Worm (Caenorhabditis elegans) whole organism, late embryonic: Measurements from ENCODE around the gene fox-1.

Experiments
- C08G9.2 ChIP-seq: sonication (generic microtip); optimal IDR thresholded peaks from 2 replicates; lab custom pipeline; 2016; ENCODE audit warnings: mild to moderate bottlenecking, missing genetic modification characterization, moderate library complexity, missing compliant biosample characterization
- C38D4.7 ChIP-seq: fragments of 200-800 bp; sonication (Bioruptor generic); optimal IDR thresholded peaks from 2 replicates; lab custom pipeline; 2018; ENCODE audit warnings: mild to moderate bottlenecking, missing genetic modification characterization, moderate library complexity, missing compliant biosample characterization
- K02D7.2 ChIP-seq: sonication (generic microtip); optimal IDR thresholded peaks from 2 replicates; lab custom pipeline; 2017; ENCODE audit warnings: mild to moderate bottlenecking, missing genetic modification characterization, missing compliant biosample characterization
- T23F11.4 ChIP-seq: fragments of 200-800 bp; sonication (Bioruptor generic); optimal IDR thresholded peaks from 2 replicates; lab custom pipeline; 2018; ENCODE audit warnings: mild to moderate bottlenecking, missing genetic modification characterization, missing compliant biosample characterization
- Y22D7AL.16 ChIP-seq: sonication (generic microtip); optimal IDR thresholded peaks from 2 replicates; lab custom pipeline; 2016; ENCODE audit warnings: missing genetic modification characterization, missing compliant biosample characterization
- ahr-1 ChIP-seq: sonication (generic microtip); optimal IDR thresholded peaks from 2 replicates; lab custom pipeline; 2016; ENCODE audit warnings: missing genetic modification characterization, missing compliant biosample characterization
- ama-1 ChIP-seq: fragments of 150-350 bp; optimal IDR thresholded peaks from 2 replicates; lab custom pipeline; 2014
- ceh-18 ChIP-seq: sonication (generic microtip); optimal IDR thresholded peaks from 2 replicates; lab custom pipeline; 2016; ENCODE audit warnings: missing genetic modification characterization, missing compliant biosample characterization
- ceh-22 ChIP-seq: sonication (generic microtip); optimal IDR thresholded peaks from 2 replicates; lab custom pipeline; 2017; ENCODE audit warnings: missing biosample characterization, missing genetic modification characterization
- ceh-24 ChIP-seq: sonication (generic microtip); optimal IDR thresholded peaks from 2 replicates; lab custom pipeline; 2016; ENCODE audit warnings: mild to moderate bottlenecking, missing genetic modification characterization, missing compliant biosample characterization
- ceh-30 ChIP-seq: fragments of 150-350 bp; optimal IDR thresholded peaks from 2 replicates; lab custom pipeline; 2014; ENCODE audit warnings: missing biosample characterization, missing genetic modification characterization
- ceh-31 ChIP-seq: sonication (generic microtip); optimal IDR thresholded peaks from 2 replicates; lab custom pipeline; 2016; ENCODE audit warnings: missing genetic modification characterization, missing compliant biosample characterization
- ceh-45 ChIP-seq: fragments of 200-800 bp; sonication (Bioruptor generic); IDR thresholded peaks from 2 replicates; pipeline ENCODE4 v1.3.6; 2022; ENCODE audit warnings: missing genetic modification reagents, missing genetic modification characterization, missing compliant biosample characterization
- ceh-48 ChIP-seq: sonication (generic microtip); optimal IDR thresholded peaks from 2 replicates; lab custom pipeline; 2016; ENCODE audit warnings: missing genetic modification characterization, inconsistent platforms, missing compliant biosample characterization
- ceh-6 ChIP-seq: fragments of 200-800 bp; sonication (Bioruptor generic); optimal IDR thresholded peaks from 2 replicates; lab custom pipeline; 2018; ENCODE audit warnings: mild to moderate bottlenecking, missing genetic modification characterization, missing compliant biosample characterization
- ceh-9 ChIP-seq: sonication (generic microtip); optimal IDR thresholded peaks from 2 replicates; lab custom pipeline; 2016; ENCODE audit warnings: mild to moderate bottlenecking, missing genetic modification characterization, inconsistent platforms, missing compliant biosample characterization
- dmd-4 ChIP-seq: sonication (generic microtip); optimal IDR thresholded peaks from 2 replicates; lab custom pipeline; 2016; ENCODE audit warnings: borderline replicate concordance, missing genetic modification characterization, missing compliant biosample characterization
- dve-1 ChIP-seq: sonication (generic microtip); optimal IDR thresholded peaks from 2 replicates; lab custom pipeline; 2017; ENCODE audit warnings: antibody characterized with exemption, mild to moderate bottlenecking, missing genetic modification characterization, missing compliant biosample characterization
- elt-2 ChIP-seq: sonication (generic microtip); optimal IDR thresholded peaks from 2 replicates; lab custom pipeline; 2016; ENCODE audit warnings: missing genetic modification reagents, missing genetic modification characterization, missing compliant biosample characterization
- fax-1 ChIP-seq: sonication (generic microtip); optimal IDR thresholded peaks from 2 replicates; lab custom pipeline; 2016; ENCODE audit warnings: missing genotype, missing genetic modification characterization, missing compliant biosample characterization
- gmeb-2 ChIP-seq: sonication (generic microtip); optimal IDR thresholded peaks from 2 replicates; lab custom pipeline; 2016; ENCODE audit warnings: missing genetic modification characterization, inconsistent platforms, missing compliant biosample characterization
- hlh-15 ChIP-seq: sonication (generic microtip); optimal IDR thresholded peaks from 2 replicates; lab custom pipeline; 2016; ENCODE audit warnings: missing genetic modification characterization, missing compliant biosample characterization
- hlh-30 ChIP-seq: sonication (generic microtip); optimal IDR thresholded peaks from 2 replicates; lab custom pipeline; 2017; ENCODE audit warnings: antibody characterized with exemption, missing genetic modification characterization, missing compliant biosample characterization; ENCODE audit not compliant: insufficient read depth
- hlh-6 ChIP-seq: sonication (generic microtip); optimal IDR thresholded peaks from 2 replicates; lab custom pipeline; 2016; ENCODE audit warnings: missing genotype, missing genetic modification characterization, missing compliant biosample characterization
- lim-6 ChIP-seq: sonication (generic microtip); optimal IDR thresholded peaks from 2 replicates; lab custom pipeline; 2016; ENCODE audit warnings: missing genetic modification characterization, missing compliant biosample characterization
- lin-11 ChIP-seq: fragments of 200-800 bp; sonication (Bioruptor generic); optimal IDR thresholded peaks from 2 replicates; lab custom pipeline; 2018; ENCODE audit warnings: mild to moderate bottlenecking, missing genetic modification characterization, missing compliant biosample characterization
- madf-2 ChIP-seq: sonication (generic microtip); optimal IDR thresholded peaks from 2 replicates; lab custom pipeline; 2017; ENCODE audit warnings: missing genetic modification characterization, missing compliant biosample characterization
- mec-3 ChIP-seq: sonication (generic microtip); optimal IDR thresholded peaks from 2 replicates; lab custom pipeline; 2016; ENCODE audit warnings: borderline replicate concordance, missing genetic modification characterization, missing compliant biosample characterization
- nfya-1 ChIP-seq: sonication (generic microtip); optimal IDR thresholded peaks from 2 replicates; lab custom pipeline; 2017; ENCODE audit warnings: missing genetic modification characterization, mild to moderate bottlenecking, missing compliant biosample characterization, antibody characterized with exemption, moderate library complexity
- nhr-11 ChIP-seq: fragments of 150-350 bp; optimal IDR thresholded peaks from 2 replicates; lab custom pipeline; 2014; ENCODE audit warnings: missing biosample characterization, missing genetic modification characterization
- nhr-232 ChIP-seq: sonication (generic microtip); optimal IDR thresholded peaks from 2 replicates; lab custom pipeline; 2016; ENCODE audit warnings: missing genetic modification characterization, missing compliant biosample characterization
- pag-3 ChIP-seq: sonication (generic microtip); optimal IDR thresholded peaks from 2 replicates; lab custom pipeline; 2016; ENCODE audit warnings: missing compliant biosample characterization, missing genetic modification characterization, borderline replicate concordance
- pha-4 ChIP-seq: fragments of 150-350 bp; optimal IDR thresholded peaks from 2 replicates; lab custom pipeline; 2018; ENCODE audit warnings: missing biosample characterization, missing genetic modification reagents, missing genetic modification characterization
- ref-2 ChIP-seq: sonication (generic microtip); optimal IDR thresholded peaks from 2 replicates; lab custom pipeline; 2016; ENCODE audit warnings: missing genetic modification characterization, missing compliant biosample characterization
- sdc-2 ChIP-seq: sonication (generic microtip); optimal IDR thresholded peaks from 2 replicates; lab custom pipeline; 2016; ENCODE audit warnings: missing genotype, missing genetic modification characterization, missing compliant biosample characterization
- sox-2 ChIP-seq: fragments of 200-800 bp; sonication (Bioruptor generic); IDR thresholded peaks from 2 replicates; pipeline ENCODE4 v1.3.6; 2022; ENCODE audit warnings: missing genetic modification reagents, missing genetic modification characterization, missing compliant biosample characterization
- syd-9 ChIP-seq: sonication (generic microtip); optimal IDR thresholded peaks from 2 replicates; lab custom pipeline; 2016; ENCODE audit warnings: mild to moderate bottlenecking, missing genetic modification characterization, moderate library complexity, missing compliant biosample characterization
- tbx-2 ChIP-seq: sonication (generic microtip); optimal IDR thresholded peaks from 2 replicates; lab custom pipeline; 2016; ENCODE audit warnings: missing genetic modification characterization, missing compliant biosample characterization
- ttx-3 ChIP-seq: sonication (generic microtip); optimal IDR thresholded peaks from 2 replicates; lab custom pipeline; 2016; ENCODE audit warnings: missing genetic modification reagents, missing genetic modification characterization, missing compliant biosample characterization
- unc-3 ChIP-seq, 2 experiments: fragments of 200-800 bp in 1 of 2; sonication (Bioruptor generic) in 1 of 2; sonication (generic microtip) in 1 of 2; conservative IDR thresholded peaks in 1 of 2; optimal IDR thresholded peaks in 1 of 2; 2 replicates each; pipeline versions ENCODE4 v1.3.6 to Lab custom; 2016 to 2022; ENCODE audit warnings: missing compliant biosample characterization in 2 of 2, missing genetic modification characterization in 2 of 2, missing genetic modification reagents in 1 of 2
- unc-42 ChIP-seq: sonication (generic microtip); optimal IDR thresholded peaks from 2 replicates; lab custom pipeline; 2016; ENCODE audit warnings: missing genotype, missing genetic modification characterization, missing compliant biosample characterization
- unc-86 ChIP-seq: sonication (generic microtip); optimal IDR thresholded peaks from 2 replicates; lab custom pipeline; 2016; ENCODE audit warnings: missing genetic modification characterization, missing compliant biosample characterization
- zip-5 ChIP-seq: sonication (generic microtip); optimal IDR thresholded peaks from 2 replicates; lab custom pipeline; 2016; ENCODE audit warnings: missing genetic modification characterization, missing compliant biosample characterization

fox-1 gene

DNA sequence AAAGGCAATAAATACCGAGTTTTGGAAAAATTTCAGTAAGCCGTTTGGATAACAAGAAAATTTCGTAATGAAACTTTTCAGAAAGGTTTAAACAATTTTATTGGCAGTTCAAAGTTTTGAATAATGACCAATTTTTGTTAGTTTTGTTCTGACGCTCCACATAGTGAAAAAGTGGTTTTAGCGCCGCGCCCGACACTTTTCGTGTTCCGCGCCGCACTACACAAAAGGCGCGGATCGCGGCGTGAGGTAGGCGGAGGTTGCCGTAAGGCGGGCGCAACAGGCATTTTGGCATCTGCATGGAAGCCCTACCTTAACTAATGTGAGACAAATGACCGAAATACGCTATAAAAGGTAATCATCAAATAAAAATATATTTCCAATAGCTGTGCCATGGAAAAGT, 2.0 kb upstream of the fox-1 start:
- TF ChIP-seq K02D7.2 (no peak), ceh-6 (GFP tag; lab: Kevin White, UChicago) (no peak), zip-5 (tag; lab: Kevin White, UChicago) (no peak), hlh-30 (no peak), nfya-1 (tag; lab: Kevin White, UChicago) (no peak), dve-1 (no peak)

DNA sequence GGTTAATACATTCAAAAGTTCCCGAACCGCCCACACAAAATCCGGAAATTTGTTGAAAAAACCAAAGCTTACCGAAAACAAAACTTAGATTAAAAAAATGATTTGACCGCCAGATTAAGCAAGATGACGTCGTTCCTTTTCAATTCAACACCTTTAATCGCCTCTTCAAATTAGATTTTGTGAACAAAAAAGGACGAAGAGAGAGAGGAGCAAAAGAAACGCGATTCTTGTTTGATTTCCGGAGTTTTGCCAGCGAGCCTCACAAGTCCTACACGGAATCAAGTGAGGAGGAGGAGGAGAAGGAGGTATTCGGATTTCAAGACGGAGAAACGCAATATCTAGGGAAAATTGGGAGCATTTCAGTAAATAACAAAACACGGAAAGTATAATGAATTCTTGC, 2.2 kb downstream of the fox-1 start:
- no peak for TF ChIP-seq ama-1 (lab: Kevin White, UChicago)
- TF ChIP-seq ceh-24 (tag; lab: Kevin White, UChicago), result no peak
- no peak for TF ChIP-seq ceh-48 (tag; lab: Kevin White, UChicago)
- no peak for TF ChIP-seq ceh-22
- no peak for TF ChIP-seq madf-2 (tag; lab: Kevin White, UChicago)
- TF ChIP-seq elt-2 (tag; lab: Kevin White, UChicago), result no peak
- no peak for TF ChIP-seq ceh-45 (GFP tag; lab: Robert Waterston, UW)
- no peak for TF ChIP-seq fax-1 (tag; lab: Kevin White, UChicago)
- TF ChIP-seq mec-3 (tag; lab: Kevin White, UChicago), result no peak
- TF ChIP-seq nhr-232 (tag; lab: Kevin White, UChicago), result no peak

- TF ChIP-seq pag-3 (tag; lab: Kevin White, UChicago), result peak; percentile 10
- TF ChIP-seq C38D4.7 (GFP tag; lab: Kevin White, UChicago), result no peak
- no peak for TF ChIP-seq lim-6 (tag; lab: Kevin White, UChicago)
- TF ChIP-seq pha-4, result no peak
- no peak for TF ChIP-seq ttx-3 (tag; lab: Kevin White, UChicago)
- no peak for TF ChIP-seq ceh-9
- TF ChIP-seq unc-42 (tag; lab: Kevin White, UChicago), result peak; percentile 65
- no peak for TF ChIP-seq ceh-18 (tag; lab: Kevin White, UChicago)
- TF ChIP-seq, all 69 proteins: peak for 2
These were observed 3.6 kb downstream of the fox-1 start for ce11 chrX:2456141-2456540.

- TF ChIP-seq lin-11 (tag; lab: Kevin White, UChicago) (no peak), pha-4 (no peak), ceh-48 (tag; lab: Kevin White, UChicago) (no peak), Y22D7AL.16 (no peak), ahr-1 (tag; lab: Kevin White, UChicago) (no peak), unc-42 (tag; lab: Kevin White, UChicago) (peak; percentile 67), T23F11.4 (GFP tag; lab: Kevin White, UChicago) (no peak), dve-1 (no peak), unc-3 (GFP tag; conservative IDR thresholded peaks at IDR 0.05; lab: Robert Waterston, UW) (no peak), unc-3 (tag; optimal IDR thresholded peaks at IDR 0.05; lab: Kevin White, UChicago) (no peak), dmd-4 (tag; lab: Kevin White, UChicago) (no peak), ref-2 (tag; lab: Kevin White, UChicago) (no peak), ceh-31 (peak; percentile 50), C08G9.2 (tag; lab: Kevin White, UChicago) (no peak), ttx-3 (tag; lab: Kevin White, UChicago) (no peak)
These were observed 4.8 kb downstream of the fox-1 start for ce11 chrX:2454914-2455313.

DNA sequence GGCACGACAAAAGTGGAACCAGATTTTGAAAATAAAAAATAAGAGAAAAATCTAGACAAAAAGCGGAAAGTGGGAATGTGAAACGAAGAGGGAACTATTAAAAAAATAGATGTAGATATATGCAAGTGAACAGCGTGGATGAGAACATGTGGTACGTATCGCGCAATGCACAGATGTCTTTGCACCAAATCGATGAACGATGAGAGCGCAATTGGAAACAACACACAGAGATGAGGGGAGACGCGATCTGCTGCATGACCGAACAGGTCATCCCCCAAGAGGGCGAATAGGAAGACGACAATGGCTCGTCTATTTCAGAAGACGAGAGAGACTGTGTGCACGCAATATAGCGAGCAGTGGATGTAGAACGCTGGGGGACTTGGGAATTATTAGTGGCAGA, 7.0 kb downstream of the fox-1 start:
- TF ChIP-seq madf-2 (tag; lab: Kevin White, UChicago), result no peak
- TF ChIP-seq fax-1 (tag; lab: Kevin White, UChicago), result no peak
- TF ChIP-seq unc-86 (tag; lab: Kevin White, UChicago), result no peak
- TF ChIP-seq ceh-45 (GFP tag; lab: Robert Waterston, UW), result no peak
- TF ChIP-seq pag-3 (tag; lab: Kevin White, UChicago), result no peak
- TF ChIP-seq syd-9, result no peak
- peak; percentile 2 for TF ChIP-seq elt-2 (tag; lab: Kevin White, UChicago)
- TF ChIP-seq sox-2, result no peak
- TF ChIP-seq ceh-31, result peak; percentile 39
- no peak for TF ChIP-seq K02D7.2
- no peak for TF ChIP-seq ceh-6 (GFP tag; lab: Kevin White, UChicago)
- no peak for TF ChIP-seq ceh-30 (tag; lab: Kevin White, UChicago)
- TF ChIP-seq ref-2 (tag; lab: Kevin White, UChicago), result no peak
- TF ChIP-seq ttx-3 (tag; lab: Kevin White, UChicago), result no peak
- peak; percentile 12 for TF ChIP-seq tbx-2 (tag; lab: Kevin White, UChicago)
- TF ChIP-seq dmd-4 (tag; lab: Kevin White, UChicago), result no peak
- TF ChIP-seq hlh-30, result peak; percentile 6
- no peak for TF ChIP-seq hlh-15 (tag; lab: Kevin White, UChicago)
- TF ChIP-seq nhr-11, result no peak
- TF ChIP-seq mec-3 (tag; lab: Kevin White, UChicago), result no peak
- no peak for TF ChIP-seq hlh-6 (tag; lab: Kevin White, UChicago)
- TF ChIP-seq sdc-2 (tag; lab: Kevin White, UChicago), result no peak
- no peak for TF ChIP-seq gmeb-2
